Worm (Caenorhabditis elegans): ENCODE measurements around the gene ucr-2.3.
A peak's percentile ranks its signal among the peaks of the same experiment; 100 is the strongest.

The ucr-2.3 gene

DNA sequence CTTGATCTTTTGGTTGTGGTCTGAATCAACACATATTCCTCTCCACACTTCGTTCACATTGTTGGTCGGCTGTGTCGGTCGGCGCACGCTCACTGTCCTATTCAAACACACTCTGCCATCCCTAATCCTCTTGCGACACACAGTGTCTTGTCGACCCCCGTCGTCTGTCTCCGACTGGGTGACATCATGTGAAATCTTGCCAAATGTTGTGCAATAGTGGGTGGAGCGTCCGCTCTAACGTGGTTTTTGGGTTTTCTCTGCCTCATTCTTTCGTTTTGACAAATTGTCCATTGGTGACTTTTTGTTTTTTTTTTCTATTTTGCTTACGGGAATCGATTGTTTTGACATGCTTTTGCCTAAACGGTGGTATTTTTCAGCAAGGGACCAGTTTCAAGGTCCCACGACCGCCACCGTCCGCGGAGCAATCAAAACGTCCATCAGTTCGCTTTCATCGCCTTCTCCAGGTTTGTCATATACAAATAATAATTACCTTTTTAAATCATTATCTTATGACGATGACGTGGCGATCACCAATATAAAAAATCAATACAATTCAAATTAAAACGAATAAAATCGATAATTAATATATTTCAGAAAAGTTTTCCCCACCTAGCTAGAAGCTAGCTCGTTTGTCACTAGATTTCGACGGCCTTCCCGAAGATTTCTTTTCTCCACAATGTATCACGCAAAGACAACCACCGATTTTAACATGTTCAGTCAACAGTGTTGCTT is 45.8 kb upstream of the ucr-2.3 start (continued):
- TF ChIP-seq nhr-12 (tag; optimal IDR thresholded peaks at IDR 0.05): no peak
- TF ChIP-seq lin-13 (GFP tag; optimal IDR thresholded peaks at IDR 0.05): peak; percentile 91
- peak; percentile 80 for TF ChIP-seq ama-1 (optimal IDR thresholded peaks at IDR 0.05)
- TF ChIP-seq unc-130 (tag; optimal IDR thresholded peaks at IDR 0.05): peak; percentile 80
- peak; percentile 84 for TF ChIP-seq pqm-1 (tag; optimal IDR thresholded peaks at IDR 0.05)
- TF ChIP-seq ces-1 (GFP tag; optimal IDR thresholded peaks at IDR 0.05): no peak
- TF ChIP-seq lin-14 (GFP tag; optimal IDR thresholded peaks at IDR 0.05): peak; percentile 99
- no peak for TF ChIP-seq efl-3 (GFP tag; optimal IDR thresholded peaks at IDR 0.05)
- peak; percentile 65 for TF ChIP-seq dsc-1 (tag; optimal IDR thresholded peaks at IDR 0.05)
- no peak for TF ChIP-seq grh-1 (GFP tag; IDR thresholded peaks at IDR 0.05)
- no peak for TF ChIP-seq aha-1 (tag; optimal IDR thresholded peaks at IDR 0.05)
- TF ChIP-seq zip-4 (GFP tag; optimal IDR thresholded peaks at IDR 0.05): peak; percentile 92
- no peak for TF ChIP-seq sox-4 (tag; optimal IDR thresholded peaks at IDR 0.05)
- TF ChIP-seq fkh-10 (GFP tag; optimal IDR thresholded peaks at IDR 0.05): peak; percentile 81
- no peak for TF ChIP-seq lin-39 (tag; optimal IDR thresholded peaks at IDR 0.05)
- TF ChIP-seq nhr-47 (tag; optimal IDR thresholded peaks at IDR 0.05): peak; percentile 91
- peak; percentile 93 for TF ChIP-seq swsn-7 (tag; optimal IDR thresholded peaks at IDR 0.05)
- no peak for TF ChIP-seq nhr-84 (tag; optimal IDR thresholded peaks at IDR 0.05)
- no peak for TF ChIP-seq pag-3 (tag; optimal IDR thresholded peaks at IDR 0.05; ENCODE audit: borderline replicate concordance, insufficient read depth)
- TF ChIP-seq ceh-88 (GFP tag; IDR thresholded peaks at IDR 0.05): peak; percentile 45; the same call in 1 of the 2 replicates
- peak; percentile 43 for TF ChIP-seq ceh-90 (tag; optimal IDR thresholded peaks at IDR 0.05)
- TF ChIP-seq xbp-1 (tag; optimal IDR thresholded peaks at IDR 0.05): peak; percentile 82
- TF ChIP-seq nhr-11 (tag; optimal IDR thresholded peaks at IDR 0.05): peak; percentile 84
- peak; percentile 86 for TF ChIP-seq tbx-2 (tag; optimal IDR thresholded peaks at IDR 0.05)
- TF ChIP-seq snu-23 (GFP tag; optimal IDR thresholded peaks at IDR 0.05): peak; percentile 95
- peak; percentile 63 for TF ChIP-seq elt-2 (tag; optimal IDR thresholded peaks at IDR 0.05)
- peak; percentile 12 for TF ChIP-seq lir-3 (tag; optimal IDR thresholded peaks at IDR 0.05; ENCODE audit: poor library complexity)
- peak in 5 of 6 experiments; percentile 5 to 84 (median 65) for TF ChIP-seq elt-3 (tag; optimal IDR thresholded peaks at IDR 0.05)
- peak; percentile 32 for TF ChIP-seq F16B12.6 (tag; optimal IDR thresholded peaks at IDR 0.05)
- TF ChIP-seq mab-9 (GFP tag; IDR thresholded peaks at IDR 0.05): peak; percentile 63; the same call in 1 of the 2 replicates
- TF ChIP-seq mep-1 (tag; optimal IDR thresholded peaks at IDR 0.05): peak; percentile 93
- TF ChIP-seq nhr-77 (tag; optimal IDR thresholded peaks at IDR 0.05): peak; percentile 95
- peak; percentile 83 for TF ChIP-seq nhr-19 (GFP tag; conservative IDR thresholded peaks at IDR 0.05)

ce11 chrIII:834443-834815 is 45.2 kb upstream of the ucr-2.3 start:
- TF ChIP-seq dsc-1 (tag; optimal IDR thresholded peaks at IDR 0.05) (no peak), zip-4 (GFP tag; optimal IDR thresholded peaks at IDR 0.05) (peak; percentile 7), ztf-11 (tag; optimal IDR thresholded peaks at IDR 0.05) (no peak), mdl-1 (tag; optimal IDR thresholded peaks at IDR 0.05) (peak in 1 of 2 experiments; percentile 7), pqm-1 (tag; optimal IDR thresholded peaks at IDR 0.05) (no peak), tbx-2 (tag; optimal IDR thresholded peaks at IDR 0.05) (no peak), C34B4.2 (tag; optimal IDR thresholded peaks at IDR 0.05) (peak; percentile 24), nhr-85 (tag) (peak; percentile 64), nhr-28 (tag; optimal IDR thresholded peaks at IDR 0.05) (no peak)

ce11 chrIII:835208-835607 is 44.5 kb upstream of the ucr-2.3 start:
- peak; percentile 10 for TF ChIP-seq dsc-1 (tag; optimal IDR thresholded peaks at IDR 0.05)
- TF ChIP-seq ama-1 (optimal IDR thresholded peaks at IDR 0.05): peak; percentile 22
- TF ChIP-seq grh-1 (GFP tag; IDR thresholded peaks at IDR 0.05): no peak
- no peak for TF ChIP-seq nhr-12 (tag; optimal IDR thresholded peaks at IDR 0.05)
